Worm (Caenorhabditis elegans) whole organism, L1 larva: ENCODE results near the gene ppm-1.D.
A peak's percentile ranks its signal among the peaks of the same experiment; 100 is the strongest.

Experiments used
- C16A3.4 ChIP-seq: fragments of 150-350 bp; optimal IDR thresholded peaks from 2 replicates; lab custom pipeline; 2014; ENCODE audit warnings: missing biosample characterization, missing genetic modification characterization
- F16B12.6 ChIP-seq: fragments of 150-350 bp; optimal IDR thresholded peaks from 2 replicates; lab custom pipeline; 2014; ENCODE audit warnings: missing biosample characterization, missing genetic modification characterization
- Y116A8C.19 ChIP-seq: sonication (generic microtip); optimal IDR thresholded peaks from 2 replicates; lab custom pipeline; 2016; ENCODE audit warnings: missing compliant biosample characterization, missing genetic modification characterization, borderline replicate concordance
- alr-1 ChIP-seq: fragments of 200-800 bp; sonication (Bioruptor generic); optimal IDR thresholded peaks from 2 replicates; lab custom pipeline; 2018; ENCODE audit warnings: borderline replicate concordance, mild to moderate bottlenecking, missing genetic modification characterization, missing compliant biosample characterization
- ama-1 ChIP-seq: fragments of 150-350 bp; optimal IDR thresholded peaks from 2 replicates; lab custom pipeline; 2014
- ceh-63 ChIP-seq: fragments of 200-800 bp; sonication (Bioruptor generic); optimal IDR thresholded peaks from 2 replicates; lab custom pipeline; 2018; ENCODE audit warnings: mild to moderate bottlenecking, missing genetic modification characterization, missing compliant biosample characterization
- ceh-8 ChIP-seq: fragments of 200-800 bp; sonication (Bioruptor generic); optimal IDR thresholded peaks from 2 replicates; lab custom pipeline; 2018; ENCODE audit warnings: mild to moderate bottlenecking, missing genetic modification characterization, moderate library complexity, missing compliant biosample characterization
- ceh-82 ChIP-seq, 3 experiments: fragments of 150-350 bp in 1 of 3; sonication (generic microtip) in 2 of 3; optimal IDR thresholded peaks; 2 replicates each; lab custom pipeline; 2014 to 2017; ENCODE audit warnings: missing biosample characterization in 3 of 3, missing genetic modification characterization in 3 of 3
- ceh-88 ChIP-seq: fragments of 200-800 bp; sonication (Bioruptor generic); IDR thresholded peaks from 2 replicates; pipeline ENCODE4 v1.3.6; 2022; ENCODE audit warnings: missing genetic modification characterization, missing compliant biosample characterization
- ceh-90 ChIP-seq: sonication (generic microtip); optimal IDR thresholded peaks from 2 replicates; lab custom pipeline; 2016; ENCODE audit warnings: missing genetic modification characterization, missing compliant biosample characterization
- ces-1 ChIP-seq: fragments of 150-350 bp; optimal IDR thresholded peaks from 2 replicates; lab custom pipeline; 2014; ENCODE audit warnings: missing biosample characterization, missing genetic modification reagents, missing genetic modification characterization
- dsc-1 ChIP-seq: sonication (generic microtip); optimal IDR thresholded peaks from 2 replicates; lab custom pipeline; 2016; ENCODE audit warnings: mild to moderate bottlenecking, missing genetic modification characterization, missing compliant biosample characterization
- egl-13 ChIP-seq: sonication (generic microtip); optimal IDR thresholded peaks from 2 replicates; lab custom pipeline; 2016; ENCODE audit warnings: missing genotype, missing genetic modification reagents, missing genetic modification characterization, missing compliant biosample characterization
- elt-2 ChIP-seq: sonication (generic microtip); optimal IDR thresholded peaks from 2 replicates; lab custom pipeline; 2016; ENCODE audit warnings: missing genetic modification characterization, mild to moderate bottlenecking, inconsistent platforms, missing compliant biosample characterization, missing genetic modification reagents
- elt-3 ChIP-seq, 6 experiments: fragments of 150-350 bp in 1 of 6; sonication (generic microtip); optimal IDR thresholded peaks; 2 replicates each; lab custom pipeline; 2017 to 2018; ENCODE audit warnings: missing biosample characterization in 6 of 6, missing genetic modification characterization in 6 of 6, inconsistent platforms in 1 of 6
- ets-5 ChIP-seq: fragments of 200-800 bp; sonication (Bioruptor generic); IDR thresholded peaks from 2 replicates; pipeline ENCODE4 v1.3.6; 2022; ENCODE audit warnings: missing genetic modification characterization, missing compliant biosample characterization
- fkh-4 ChIP-seq: sonication (generic microtip); optimal IDR thresholded peaks from 2 replicates; lab custom pipeline; 2016; ENCODE audit warnings: missing compliant biosample characterization, missing genetic modification characterization, borderline replicate concordance
- fkh-8 ChIP-seq: sonication (generic microtip); optimal IDR thresholded peaks from 2 replicates; lab custom pipeline; 2016; ENCODE audit warnings: mild to moderate bottlenecking, missing genetic modification characterization, missing compliant biosample characterization
- fos-1 ChIP-seq: fragments of 150-350 bp; optimal IDR thresholded peaks from 2 replicates; lab custom pipeline; 2014; ENCODE audit warnings: missing biosample characterization, missing genetic modification characterization
- grh-1 ChIP-seq: fragments of 200-800 bp; sonication (Bioruptor generic); IDR thresholded peaks from 2 replicates; pipeline ENCODE4 v1.3.6; 2022; ENCODE audit warnings: missing genetic modification reagents, missing genetic modification characterization, missing compliant biosample characterization
- irx-1 ChIP-seq: sonication (generic microtip); optimal IDR thresholded peaks from 2 replicates; lab custom pipeline; 2016; ENCODE audit warnings: missing genetic modification characterization, missing compliant biosample characterization
- isw-1 ChIP-seq: fragments of 200-800 bp; sonication (Bioruptor generic); IDR thresholded peaks from 2 replicates; pipeline ENCODE4 v1.3.6; 2022; ENCODE audit warnings: missing genetic modification characterization, missing compliant biosample characterization
- jun-1 ChIP-seq: fragments of 150-350 bp; optimal IDR thresholded peaks from 2 replicates; lab custom pipeline; 2014; ENCODE audit warnings: missing biosample characterization, missing genetic modification reagents, missing genetic modification characterization
- lin-13 ChIP-seq: fragments of 150-350 bp; optimal IDR thresholded peaks from 2 replicates; lab custom pipeline; 2014; ENCODE audit warnings: missing biosample characterization, missing genetic modification reagents, missing genetic modification characterization
- lin-15B ChIP-seq: fragments of 150-350 bp; sonication (generic microtip); optimal IDR thresholded peaks from 3 replicates; lab custom pipeline; 2014; ENCODE audit warnings: missing biosample characterization, missing genetic modification characterization
- lsy-2 ChIP-seq, 2 experiments: fragments of 150-350 bp; optimal IDR thresholded peaks; 2 replicates each; lab custom pipeline; 2014; ENCODE audit warnings: missing biosample characterization in 2 of 2, missing genetic modification characterization in 2 of 2
- mab-9 ChIP-seq: fragments of 200-800 bp; sonication (Bioruptor generic); IDR thresholded peaks from 2 replicates; pipeline ENCODE4 v1.3.6; 2022; ENCODE audit warnings: missing genetic modification reagents, missing genetic modification characterization, missing compliant biosample characterization
- mdl-1 ChIP-seq, 2 experiments: fragments of 150-350 bp; optimal IDR thresholded peaks; 2 replicates each; lab custom pipeline; 2014 to 2017; ENCODE audit warnings: missing biosample characterization in 2 of 2, missing genetic modification characterization in 2 of 2, inconsistent platforms in 1 of 2
- mef-2 ChIP-seq: fragments of 150-350 bp; optimal IDR thresholded peaks from 2 replicates; lab custom pipeline; 2014; ENCODE audit warnings: missing biosample characterization, missing genetic modification characterization
- nhr-11 ChIP-seq: fragments of 150-350 bp; optimal IDR thresholded peaks from 2 replicates; lab custom pipeline; 2014; ENCODE audit warnings: missing biosample characterization, missing genetic modification characterization
- nhr-28 ChIP-seq: fragments of 150-350 bp; optimal IDR thresholded peaks from 2 replicates; lab custom pipeline; 2014; ENCODE audit warnings: missing biosample characterization, missing genetic modification characterization
- nhr-71 ChIP-seq: sonication (generic microtip); optimal IDR thresholded peaks from 2 replicates; lab custom pipeline; 2016; ENCODE audit warnings: mild to moderate bottlenecking, missing genetic modification characterization, moderate library complexity, missing compliant biosample characterization
- nhr-85 ChIP-seq: sonication (generic microtip); peaks from one replicate; lab custom pipeline; 2016; ENCODE audit warnings: missing genetic modification characterization, inconsistent platforms, missing compliant biosample characterization
- nhr-90 ChIP-seq: sonication (generic microtip); optimal IDR thresholded peaks from 2 replicates; lab custom pipeline; 2016; ENCODE audit warnings: mild to moderate bottlenecking, missing genetic modification characterization, missing compliant biosample characterization; ENCODE audit not compliant: poor library complexity
- pax-3 ChIP-seq: fragments of 200-800 bp; sonication (Bioruptor generic); optimal IDR thresholded peaks from 2 replicates; lab custom pipeline; 2018; ENCODE audit warnings: mild to moderate bottlenecking, missing genetic modification characterization, moderate library complexity, missing compliant biosample characterization
- rnt-1 ChIP-seq: sonication (generic microtip); optimal IDR thresholded peaks from 2 replicates; lab custom pipeline; 2016; ENCODE audit warnings: mild to moderate bottlenecking, missing genetic modification characterization, moderate library complexity, missing compliant biosample characterization
- skn-1 ChIP-seq: fragments of 150-350 bp; optimal IDR thresholded peaks from 2 replicates; lab custom pipeline; 2014; ENCODE audit warnings: missing biosample characterization, missing genetic modification characterization
- snpc-4 ChIP-seq: fragments of 150-350 bp; optimal IDR thresholded peaks from 2 replicates; lab custom pipeline; 2014; ENCODE audit warnings: missing biosample characterization, missing genetic modification characterization
- sox-4 ChIP-seq: sonication (generic microtip); optimal IDR thresholded peaks from 2 replicates; lab custom pipeline; 2016; ENCODE audit warnings: missing genetic modification characterization, missing compliant biosample characterization
- sptf-1 ChIP-seq: fragments of 150-350 bp; optimal IDR thresholded peaks from 2 replicates; lab custom pipeline; 2014; ENCODE audit warnings: missing biosample characterization, missing genetic modification characterization
- sup-37 ChIP-seq: fragments of 200-800 bp; sonication (Bioruptor generic); optimal IDR thresholded peaks from 2 replicates; lab custom pipeline; 2018; ENCODE audit warnings: mild to moderate bottlenecking, missing genetic modification characterization, missing compliant biosample characterization
- tbx-2 ChIP-seq: sonication (generic microtip); optimal IDR thresholded peaks from 2 replicates; lab custom pipeline; 2016; ENCODE audit warnings: missing genetic modification characterization, missing compliant biosample characterization
- unc-130 ChIP-seq: fragments of 150-350 bp; optimal IDR thresholded peaks from 2 replicates; lab custom pipeline; 2017; ENCODE audit warnings: missing biosample characterization, missing genetic modification characterization, inconsistent platforms
- unc-62 ChIP-seq: fragments of 150-350 bp; optimal IDR thresholded peaks from 2 replicates; lab custom pipeline; 2014; ENCODE audit warnings: missing biosample characterization, missing genetic modification reagents, missing genetic modification characterization
- vab-15 ChIP-seq: sonication (generic microtip); optimal IDR thresholded peaks from 2 replicates; lab custom pipeline; 2017; ENCODE audit warnings: missing genotype, mild to moderate bottlenecking, missing genetic modification characterization, missing compliant biosample characterization
- zag-1 ChIP-seq: fragments of 150-350 bp; optimal IDR thresholded peaks from 2 replicates; lab custom pipeline; 2014; ENCODE audit warnings: missing biosample characterization, missing genetic modification characterization
- ztf-11 ChIP-seq, 2 experiments: sonication (generic microtip); optimal IDR thresholded peaks; 2 replicates each; lab custom pipeline; 2016 to 2017; ENCODE audit warnings: missing genetic modification characterization in 2 of 2, missing biosample characterization in 1 of 2, missing compliant biosample characterization in 1 of 2
- ztf-4 ChIP-seq: fragments of 150-350 bp; optimal IDR thresholded peaks from 2 replicates; lab custom pipeline; 2014; ENCODE audit warnings: missing biosample characterization, missing genetic modification characterization

Gene ppm-1.D

DNA sequence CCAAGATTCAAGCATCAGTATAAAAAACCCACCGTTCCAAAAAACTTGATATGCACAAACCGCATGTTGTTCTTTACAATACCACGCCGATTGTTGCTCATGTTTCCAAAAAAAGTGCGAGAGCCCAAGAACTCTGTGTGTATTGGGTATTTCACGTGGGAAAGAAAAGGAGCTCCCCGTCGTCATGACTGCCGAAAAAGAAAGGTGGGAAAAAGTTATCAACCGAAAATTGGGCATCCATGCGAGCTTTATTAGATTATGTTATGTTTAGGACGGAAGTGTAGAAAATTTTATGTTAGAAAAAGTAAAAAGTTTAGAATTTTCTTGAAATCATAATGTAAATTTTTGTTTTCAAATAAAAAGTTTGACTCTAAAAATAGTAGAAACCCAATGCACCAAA, 37.1 kb downstream of the ppm-1.D start, which contains the start of gene H04J21.4:
Gene H04J21.4 (minus strand): TSS at position 101 of the 400 bp plus-strand sequence.
- TF ChIP-seq ztf-4 (tag; lab: Kevin White, UChicago) = no peak
- TF ChIP-seq nhr-85 (tag; lab: Kevin White, UChicago) = peak; percentile 39
- TF ChIP-seq nhr-28 (tag; lab: Kevin White, UChicago) = no peak

DNA sequence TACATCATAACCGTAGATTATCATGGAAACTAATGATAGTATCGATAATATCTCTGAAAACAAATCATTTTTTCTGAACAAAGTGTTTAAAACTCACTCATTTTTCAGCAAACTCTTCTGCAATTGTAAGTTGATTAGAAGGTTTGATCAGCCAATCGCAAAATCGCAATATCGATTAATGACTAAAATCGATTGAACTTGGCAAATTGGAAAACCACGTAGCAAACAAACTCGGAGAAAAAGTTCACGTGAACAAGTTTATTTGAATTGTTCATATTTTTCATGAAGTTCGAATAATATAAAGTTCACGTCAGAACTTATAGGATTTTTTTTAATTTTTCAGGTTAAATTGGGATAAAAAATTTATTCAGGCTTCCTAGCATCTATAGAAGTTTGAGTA, 40.5 kb downstream of the ppm-1.D start, which contains the start of gene H04J21.1:
Gene H04J21.1 (minus strand): TSS at position 101 of the 400 bp plus-strand sequence.
- TF ChIP-seq ceh-90 (tag; lab: Kevin White, UChicago) = no peak
- no peak for TF ChIP-seq snpc-4 (tag; lab: Kevin White, UChicago)
- no peak for TF ChIP-seq jun-1 (tag; lab: Kevin White, UChicago)
- TF ChIP-seq sup-37 (GFP tag; lab: Kevin White, UChicago) = no peak
- TF ChIP-seq tbx-2 (tag; lab: Kevin White, UChicago) = no peak
- TF ChIP-seq, all 84 proteins: peak for 0

DNA sequence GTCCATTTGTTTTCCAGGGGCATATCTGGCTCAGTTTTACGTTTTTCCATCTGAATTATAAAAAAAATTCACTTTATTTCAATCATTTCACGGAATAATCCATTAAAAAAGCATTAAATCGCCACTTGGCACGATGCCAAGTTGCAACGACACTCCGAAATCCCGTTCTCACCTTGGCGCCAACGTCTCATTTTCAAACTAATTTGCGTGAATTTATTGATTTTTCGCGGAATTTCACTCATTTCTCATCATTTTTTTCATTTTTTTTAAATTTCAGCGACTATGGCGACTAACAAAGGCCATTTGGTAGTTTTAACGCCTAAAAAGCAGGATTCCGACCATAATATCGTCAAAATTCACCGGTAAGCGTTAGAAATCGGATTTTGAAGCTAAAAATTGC, 44.5 kb downstream of the ppm-1.D start, which contains the start of gene H14E04.2:
Gene H14E04.2 (plus strand): TSS at position 276 of the 400 bp plus-strand sequence.
- no peak for TF ChIP-seq alr-1 (tag; lab: Kevin White, UChicago)
- peak in 1 of 2 experiments; percentile 51 for TF ChIP-seq ztf-11 (tag; optimal IDR thresholded peaks at IDR 0.05; lab: Kevin White, UChicago)
- 0 out of 2 replicates have a peak, but pooled peaks have one; percentile 24 for TF ChIP-seq ceh-88 (GFP tag; lab: Robert Waterston, UW)
- peak; percentile 65 for TF ChIP-seq egl-13 (tag; lab: Kevin White, UChicago)
- TF ChIP-seq lin-15B (tag; lab: Kevin White, UChicago) = peak; percentile 77
- peak; percentile 47 for TF ChIP-seq fos-1 (tag; lab: Kevin White, UChicago)
- TF ChIP-seq mdl-1 (tag; optimal IDR thresholded peaks at IDR 0.05; lab: Kevin White, UChicago) = peak in 1 of 2 experiments; percentile 73
- no peak for TF ChIP-seq ceh-8 (GFP tag; lab: Kevin White, UChicago)
- TF ChIP-seq elt-2 (tag; lab: Kevin White, UChicago) = peak; percentile 19
- TF ChIP-seq mab-9 (GFP tag; lab: Robert Waterston, UW) = 0 out of 2 replicates have a peak, but pooled peaks have one; percentile 16
- peak; percentile 63 for TF ChIP-seq irx-1 (tag; lab: Kevin White, UChicago)
- TF ChIP-seq dsc-1 (tag; lab: Kevin White, UChicago) = peak; percentile 86
- TF ChIP-seq vab-15 (tag; lab: Kevin White, UChicago) = peak; percentile 75
- TF ChIP-seq ama-1 (lab: Kevin White, UChicago) = no peak
- TF ChIP-seq unc-130 (tag; lab: Kevin White, UChicago) = peak; percentile 94
- peak; percentile 80 for TF ChIP-seq lin-13 (GFP tag; lab: Kevin White, UChicago)
- peak; percentile 0 for TF ChIP-seq nhr-11 (tag; lab: Kevin White, UChicago)
- TF ChIP-seq rnt-1 (tag; lab: Kevin White, UChicago) = peak; percentile 85
- peak; percentile 87 for TF ChIP-seq C16A3.4 (tag; lab: Kevin White, UChicago)
- TF ChIP-seq fkh-8 (tag; lab: Kevin White, UChicago) = peak; percentile 60
- TF ChIP-seq ztf-4 (tag; lab: Kevin White, UChicago) = no peak
- no peak for TF ChIP-seq ces-1 (GFP tag; lab: Kevin White, UChicago)
- peak; percentile 58 for TF ChIP-seq skn-1 (tag; lab: Kevin White, UChicago)
- TF ChIP-seq elt-3 (tag; optimal IDR thresholded peaks at IDR 0.05; lab: Kevin White, UChicago) = peak in 2 of 6 experiments; percentile 61 to 85
- TF ChIP-seq sptf-1 (tag; lab: Kevin White, UChicago) = no peak
- TF ChIP-seq lsy-2 (tag; optimal IDR thresholded peaks at IDR 0.05; lab: Kevin White, UChicago) = peak; percentile 84 to 92
- no peak for TF ChIP-seq ets-5 (GFP tag; lab: Robert Waterston, UW)
- peak; percentile 73 for TF ChIP-seq nhr-90 (tag; lab: Kevin White, UChicago)
- peak; percentile 63 for TF ChIP-seq F16B12.6 (tag; lab: Kevin White, UChicago)
- TF ChIP-seq nhr-71 (tag; lab: Kevin White, UChicago) = peak; percentile 87
- peak; percentile 72 for TF ChIP-seq jun-1 (tag; lab: Kevin White, UChicago)
- no peak for TF ChIP-seq unc-62 (GFP tag; lab: Kevin White, UChicago)
- no peak for TF ChIP-seq mef-2
- TF ChIP-seq Y116A8C.19 (tag; lab: Kevin White, UChicago) = no peak
- TF ChIP-seq ceh-82 (tag; optimal IDR thresholded peaks at IDR 0.05; lab: Kevin White, UChicago) = peak; percentile 78 to 84 (median 83)
- TF ChIP-seq grh-1 = peak; percentile 77
- no peak for TF ChIP-seq zag-1 (tag; lab: Kevin White, UChicago)
- peak; percentile 23 for TF ChIP-seq fkh-4
- no peak for TF ChIP-seq sox-4 (tag; lab: Kevin White, UChicago)
- TF ChIP-seq pax-3 (tag; lab: Kevin White, UChicago) = peak; percentile 73
- no peak for TF ChIP-seq ceh-63 (GFP tag; lab: Kevin White, UChicago)
- TF ChIP-seq isw-1 (GFP tag; lab: Robert Waterston, UW) = peak; percentile 63
